Worm (Caenorhabditis elegans) whole organism, late embryonic: Measurements from ENCODE around the gene rfc-2.

Experiments used
- C08G9.2 ChIP-seq: sonication (generic microtip); optimal IDR thresholded peaks from 2 replicates; lab custom pipeline; 2016; ENCODE audit warnings: mild to moderate bottlenecking, missing genetic modification characterization, moderate library complexity, missing compliant biosample characterization
- K02D7.2 ChIP-seq: sonication (generic microtip); optimal IDR thresholded peaks from 2 replicates; lab custom pipeline; 2017; ENCODE audit warnings: mild to moderate bottlenecking, missing genetic modification characterization, missing compliant biosample characterization
- K09A11.1 ChIP-seq: sonication (generic microtip); optimal IDR thresholded peaks from 2 replicates; lab custom pipeline; 2017; ENCODE audit warnings: antibody characterized with exemption, mild to moderate bottlenecking, missing genetic modification characterization, missing compliant biosample characterization; ENCODE audit not compliant: insufficient read depth
- T23F11.4 ChIP-seq: fragments of 200-800 bp; sonication (Bioruptor generic); optimal IDR thresholded peaks from 2 replicates; lab custom pipeline; 2018; ENCODE audit warnings: mild to moderate bottlenecking, missing genetic modification characterization, missing compliant biosample characterization
- ahr-1 ChIP-seq: sonication (generic microtip); optimal IDR thresholded peaks from 2 replicates; lab custom pipeline; 2016; ENCODE audit warnings: missing genetic modification characterization, missing compliant biosample characterization
- ama-1 ChIP-seq: fragments of 150-350 bp; optimal IDR thresholded peaks from 2 replicates; lab custom pipeline; 2014
- ceh-14 ChIP-seq: sonication (generic microtip); optimal IDR thresholded peaks from 2 replicates; lab custom pipeline; 2016; ENCODE audit warnings: missing genotype, missing genetic modification characterization, missing compliant biosample characterization
- ceh-19 ChIP-seq: fragments of 200-800 bp; sonication (Bioruptor generic); optimal IDR thresholded peaks from 2 replicates; lab custom pipeline; 2018; ENCODE audit warnings: mild to moderate bottlenecking, missing genetic modification characterization, missing compliant biosample characterization
- ceh-30 ChIP-seq: fragments of 150-350 bp; optimal IDR thresholded peaks from 2 replicates; lab custom pipeline; 2014; ENCODE audit warnings: missing biosample characterization, missing genetic modification characterization
- ceh-31 ChIP-seq: sonication (generic microtip); optimal IDR thresholded peaks from 2 replicates; lab custom pipeline; 2016; ENCODE audit warnings: missing genetic modification characterization, missing compliant biosample characterization
- ceh-34 ChIP-seq: sonication (generic microtip); optimal IDR thresholded peaks from 2 replicates; lab custom pipeline; 2016; ENCODE audit warnings: mild to moderate bottlenecking, missing genetic modification characterization, missing compliant biosample characterization
- ceh-6 ChIP-seq: fragments of 200-800 bp; sonication (Bioruptor generic); optimal IDR thresholded peaks from 2 replicates; lab custom pipeline; 2018; ENCODE audit warnings: mild to moderate bottlenecking, missing genetic modification characterization, missing compliant biosample characterization
- ets-4 ChIP-seq: sonication (generic microtip); optimal IDR thresholded peaks from 2 replicates; lab custom pipeline; 2016; ENCODE audit warnings: missing genetic modification characterization, missing compliant biosample characterization
- eyg-1 ChIP-seq: sonication (generic microtip); optimal IDR thresholded peaks from 2 replicates; lab custom pipeline; 2016; ENCODE audit warnings: missing genotype, missing genetic modification characterization, missing compliant biosample characterization
- fax-1 ChIP-seq: sonication (generic microtip); optimal IDR thresholded peaks from 2 replicates; lab custom pipeline; 2016; ENCODE audit warnings: missing genotype, missing genetic modification characterization, missing compliant biosample characterization
- fkh-10 ChIP-seq: fragments of 150-350 bp; optimal IDR thresholded peaks from 2 replicates; lab custom pipeline; 2014; ENCODE audit warnings: missing biosample characterization, missing genetic modification reagents, missing genetic modification characterization
- gmeb-2 ChIP-seq: sonication (generic microtip); optimal IDR thresholded peaks from 2 replicates; lab custom pipeline; 2016; ENCODE audit warnings: missing genetic modification characterization, inconsistent platforms, missing compliant biosample characterization
- hlh-6 ChIP-seq: sonication (generic microtip); optimal IDR thresholded peaks from 2 replicates; lab custom pipeline; 2016; ENCODE audit warnings: missing genotype, missing genetic modification characterization, missing compliant biosample characterization
- hlh-8 ChIP-seq: sonication (generic microtip); optimal IDR thresholded peaks from 2 replicates; lab custom pipeline; 2016; ENCODE audit warnings: missing genotype, missing genetic modification characterization, missing compliant biosample characterization
- lim-6 ChIP-seq: sonication (generic microtip); optimal IDR thresholded peaks from 2 replicates; lab custom pipeline; 2016; ENCODE audit warnings: missing genetic modification characterization, missing compliant biosample characterization
- lin-11 ChIP-seq: fragments of 200-800 bp; sonication (Bioruptor generic); optimal IDR thresholded peaks from 2 replicates; lab custom pipeline; 2018; ENCODE audit warnings: mild to moderate bottlenecking, missing genetic modification characterization, missing compliant biosample characterization
- mec-3 ChIP-seq: sonication (generic microtip); optimal IDR thresholded peaks from 2 replicates; lab custom pipeline; 2016; ENCODE audit warnings: borderline replicate concordance, missing genetic modification characterization, missing compliant biosample characterization
- nfya-1 ChIP-seq: sonication (generic microtip); optimal IDR thresholded peaks from 2 replicates; lab custom pipeline; 2017; ENCODE audit warnings: missing genetic modification characterization, mild to moderate bottlenecking, missing compliant biosample characterization, antibody characterized with exemption, moderate library complexity
- nhr-11 ChIP-seq: fragments of 150-350 bp; optimal IDR thresholded peaks from 2 replicates; lab custom pipeline; 2014; ENCODE audit warnings: missing biosample characterization, missing genetic modification characterization
- pros-1 ChIP-seq: fragments of 150-350 bp; optimal IDR thresholded peaks from 2 replicates; lab custom pipeline; 2014; ENCODE audit warnings: missing biosample characterization, missing genetic modification reagents, missing genetic modification characterization
- sox-2 ChIP-seq: fragments of 200-800 bp; sonication (Bioruptor generic); IDR thresholded peaks from 2 replicates; pipeline ENCODE4 v1.3.6; 2022; ENCODE audit warnings: missing genetic modification reagents, missing genetic modification characterization, missing compliant biosample characterization
- tbx-7 ChIP-seq: sonication (generic microtip); optimal IDR thresholded peaks from 2 replicates; lab custom pipeline; 2016; ENCODE audit warnings: missing genotype, missing genetic modification characterization, missing compliant biosample characterization
- ttx-3 ChIP-seq: sonication (generic microtip); optimal IDR thresholded peaks from 2 replicates; lab custom pipeline; 2016; ENCODE audit warnings: missing genetic modification reagents, missing genetic modification characterization, missing compliant biosample characterization
- unc-3 ChIP-seq, 2 experiments: fragments of 200-800 bp in 1 of 2; sonication (Bioruptor generic) in 1 of 2; sonication (generic microtip) in 1 of 2; conservative IDR thresholded peaks in 1 of 2; optimal IDR thresholded peaks in 1 of 2; 2 replicates each; pipeline versions ENCODE4 v1.3.6 to Lab custom; 2016 to 2022; ENCODE audit warnings: missing compliant biosample characterization in 2 of 2, missing genetic modification characterization in 2 of 2, missing genetic modification reagents in 1 of 2
- unc-55 ChIP-seq: sonication (generic microtip); optimal IDR thresholded peaks from 2 replicates; lab custom pipeline; 2017; ENCODE audit warnings: missing biosample characterization, missing genetic modification reagents, missing genetic modification characterization
- unc-86 ChIP-seq: sonication (generic microtip); optimal IDR thresholded peaks from 2 replicates; lab custom pipeline; 2016; ENCODE audit warnings: missing genetic modification characterization, missing compliant biosample characterization
- zip-5 ChIP-seq: sonication (generic microtip); optimal IDR thresholded peaks from 2 replicates; lab custom pipeline; 2016; ENCODE audit warnings: missing genetic modification characterization, missing compliant biosample characterization
- ztf-16 ChIP-seq: sonication (generic microtip); optimal IDR thresholded peaks from 2 replicates; lab custom pipeline; 2017; ENCODE audit warnings: missing genetic modification characterization, missing compliant biosample characterization

rfc-2 gene

ce11 chrIV:1298984-1299383 is 48.1 kb upstream of the rfc-2 start:
- no peak for TF ChIP-seq gmeb-2
- TF ChIP-seq ceh-34 (tag; lab: Kevin White, UChicago) = no peak
- TF ChIP-seq lin-11 = no peak
- TF ChIP-seq lim-6 (tag; lab: Kevin White, UChicago) = no peak
- no peak for TF ChIP-seq nfya-1 (tag; lab: Kevin White, UChicago)
- no peak for TF ChIP-seq hlh-6 (tag; lab: Kevin White, UChicago)
- no peak for TF ChIP-seq K09A11.1
- no peak for TF ChIP-seq mec-3
- TF ChIP-seq ceh-6 (GFP tag; lab: Kevin White, UChicago) = no peak
- TF ChIP-seq fkh-10 (GFP tag; lab: Kevin White, UChicago) = no peak
- no peak for TF ChIP-seq eyg-1 (tag; lab: Kevin White, UChicago)
- no peak for TF ChIP-seq nhr-11 (tag; lab: Kevin White, UChicago)
- no peak for TF ChIP-seq hlh-8 (tag; lab: Kevin White, UChicago)

ce11 chrIV:1309600-1310207 is 37.4 kb upstream of the rfc-2 start, which contains the start of the genes ddx-46 and F53H1.4:
Gene ddx-46, minus strand, starts transcription at chrIV:1309650.
Gene F53H1.4, plus strand, starts transcription at chrIV:1310166.
- TF ChIP-seq ama-1 (no peak), ceh-34 (tag; lab: Kevin White, UChicago) (no peak), zip-5 (tag; lab: Kevin White, UChicago) (no peak), ceh-6 (GFP tag; lab: Kevin White, UChicago) (no peak), nfya-1 (tag; lab: Kevin White, UChicago) (peak; percentile 27), ztf-16 (tag; lab: Kevin White, UChicago) (no peak), ets-4 (tag; lab: Kevin White, UChicago) (no peak), unc-86 (tag; lab: Kevin White, UChicago) (no peak)

- no peak for TF ChIP-seq unc-55 (GFP tag; lab: Kevin White, UChicago)
- no peak for TF ChIP-seq ttx-3 (tag; lab: Kevin White, UChicago)
Observed at ce11 chrIV:1310337-1310736, 36.8 kb upstream of the rfc-2 start.

- TF ChIP-seq ceh-34 (tag; lab: Kevin White, UChicago) = no peak
- no peak for TF ChIP-seq T23F11.4 (GFP tag; lab: Kevin White, UChicago)
- no peak for TF ChIP-seq fax-1
- no peak for TF ChIP-seq ahr-1 (tag; lab: Kevin White, UChicago)
- TF ChIP-seq hlh-6 (tag; lab: Kevin White, UChicago) = no peak
- no peak for TF ChIP-seq ceh-14 (tag; lab: Kevin White, UChicago)
- no peak for TF ChIP-seq tbx-7 (tag; lab: Kevin White, UChicago)
- TF ChIP-seq K09A11.1 = no peak
- no peak for TF ChIP-seq ceh-30 (tag; lab: Kevin White, UChicago)
- no peak for TF ChIP-seq K02D7.2 (tag; lab: Kevin White, UChicago)
- TF ChIP-seq C08G9.2 (tag; lab: Kevin White, UChicago) = no peak
- TF ChIP-seq sox-2 (GFP tag; lab: Robert Waterston, UW) = no peak
- TF ChIP-seq nhr-11 (tag; lab: Kevin White, UChicago) = no peak
- TF ChIP-seq ceh-31 (tag; lab: Kevin White, UChicago) = no peak
- TF ChIP-seq unc-3 (GFP tag; conservative IDR thresholded peaks at IDR 0.05; lab: Robert Waterston, UW) = no peak
- TF ChIP-seq unc-3 (tag; optimal IDR thresholded peaks at IDR 0.05; lab: Kevin White, UChicago) = no peak
- TF ChIP-seq pros-1 (tag; lab: Kevin White, UChicago) = no peak
- TF ChIP-seq ceh-6 (GFP tag; lab: Kevin White, UChicago) = no peak
- no peak for TF ChIP-seq ceh-19
- TF ChIP-seq, all 69 proteins: peak for 0
Observed at ce11 chrIV:1328682-1329212, 18.4 kb upstream of the rfc-2 start, which contains the start of gene F53H1.3. Gene F53H1.3, plus strand, starts transcription at chrIV:1329162.
